Worm (Caenorhabditis elegans) whole organism, L4/young adult: Measurements from ENCODE around the gene C29A12.22.

ENCODE experiments used
- W03F9.2 ChIP-seq: fragments of 150-350 bp; optimal IDR thresholded peaks from 2 replicates; lab custom pipeline; 2014; ENCODE audit warnings: missing biosample characterization, missing genetic modification characterization
- him-1 ChIP-seq: sonication (generic microtip); optimal IDR thresholded peaks from 2 replicates; lab custom pipeline; 2016; ENCODE audit warnings: missing genotype, missing genetic modification reagents, missing genetic modification characterization, missing compliant biosample characterization

- no peak for TF ChIP-seq W03F9.2 (tag; lab: Kevin White, UChicago)
- TF ChIP-seq him-1, result no peak
These were observed 40.5 kb upstream of the C29A12.22 start, which contains the start of gene D1054.3 for ce11 chrV:10771390-10771789.
